Worm (Caenorhabditis elegans) whole organism, mixed stage, embryonic: Measurements from ENCODE around the gene F01F1.11.

Experiments used
- M03D4.4 ChIP-seq: sonication (generic microtip); optimal IDR thresholded peaks from 2 replicates; lab custom pipeline; 2017; ENCODE audit warnings: mild to moderate bottlenecking, missing genetic modification characterization, missing compliant biosample characterization
- ceh-83 ChIP-seq: fragments of 200-800 bp; sonication (Bioruptor generic); optimal IDR thresholded peaks from 2 replicates; lab custom pipeline; 2018; ENCODE audit warnings: mild to moderate bottlenecking, missing genetic modification characterization, missing compliant biosample characterization
- cnd-1 ChIP-seq: fragments of 200-800 bp; sonication (Bioruptor generic); optimal IDR thresholded peaks from 2 replicates; lab custom pipeline; 2018; ENCODE audit warnings: mild to moderate bottlenecking, missing genetic modification characterization, missing compliant biosample characterization
- lin-13 ChIP-seq: fragments of 150-350 bp; optimal IDR thresholded peaks from 2 replicates; lab custom pipeline; 2014; ENCODE audit warnings: missing biosample characterization, missing genetic modification characterization
- lsy-2 ChIP-seq: fragments of 150-350 bp; optimal IDR thresholded peaks from 2 replicates; lab custom pipeline; 2014; ENCODE audit warnings: missing biosample characterization, missing genetic modification characterization
- nhr-2 ChIP-seq: fragments of 150-350 bp; optimal IDR thresholded peaks from 2 replicates; lab custom pipeline; 2014; ENCODE audit warnings: missing biosample characterization, missing genetic modification characterization
- nhr-237 ChIP-seq: fragments of 150-350 bp; optimal IDR thresholded peaks from 2 replicates; lab custom pipeline; 2014; ENCODE audit warnings: missing biosample characterization, missing genetic modification characterization

DNA sequence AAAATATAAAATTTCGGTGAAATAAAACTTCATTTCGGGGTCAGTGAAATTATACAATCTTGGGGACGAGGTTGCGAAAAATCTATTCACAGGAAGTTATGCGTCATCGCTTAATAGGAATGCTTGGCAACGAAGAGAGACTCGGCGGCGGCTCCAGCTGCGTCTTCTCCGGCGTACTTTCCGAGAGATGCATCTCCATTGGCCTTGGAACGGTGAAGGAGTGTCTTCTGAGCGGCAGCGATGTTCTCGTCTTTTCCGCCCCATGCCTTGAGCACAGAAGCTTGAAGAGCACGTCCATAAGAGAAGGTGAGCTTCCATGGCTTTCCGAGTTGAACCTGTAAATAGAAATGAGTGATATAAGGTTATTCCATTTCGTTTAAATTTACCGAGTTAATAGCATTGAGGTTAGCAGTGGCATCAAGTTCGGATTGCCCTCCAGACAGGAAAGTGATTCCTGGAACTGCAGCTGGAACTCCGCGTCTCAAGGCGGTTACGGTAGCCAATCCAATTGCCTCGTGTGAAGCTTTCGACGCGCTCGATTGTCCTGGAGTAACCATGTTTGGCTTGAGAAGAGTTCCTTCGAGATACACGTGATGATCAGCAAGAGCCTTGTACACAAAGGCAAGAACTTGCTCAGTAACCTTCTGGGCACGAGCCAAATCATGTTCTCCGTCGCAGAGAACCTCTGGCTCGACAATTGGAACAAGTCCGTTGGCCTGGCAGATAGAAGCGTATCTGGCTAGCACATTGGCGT lies 3.2 kb upstream of the F01F1.11 start:
- TF ChIP-seq ceh-83 (GFP tag; lab: Kevin White, UChicago), result no peak
- TF ChIP-seq lin-13 (tag; lab: Kevin White, UChicago), result no peak
- TF ChIP-seq cnd-1 (tag; lab: Kevin White, UChicago), result no peak
- TF ChIP-seq lsy-2, result no peak
- TF ChIP-seq nhr-2 (tag; lab: Kevin White, UChicago), result no peak
- TF ChIP-seq M03D4.4 (tag; lab: Kevin White, UChicago), result no peak
- TF ChIP-seq nhr-237, result no peak
